Fruit fly (Drosophila melanogaster) ovary, adult (tissue): Measurements from ENCODE around the gene CG18178.
A peak's percentile ranks its signal among the peaks of the same experiment; 100 is the strongest.

Source experiments
- CG17801 ChIP-seq: fragments of 200-800 bp; optimal IDR thresholded peaks from 2 replicates; lab custom pipeline; 2019; ENCODE audit warnings: missing biosample characterization, mild to moderate bottlenecking, missing genetic modification characterization, moderate library complexity; ENCODE audit not compliant: partially characterized antibody

Gene CG18178

DNA sequence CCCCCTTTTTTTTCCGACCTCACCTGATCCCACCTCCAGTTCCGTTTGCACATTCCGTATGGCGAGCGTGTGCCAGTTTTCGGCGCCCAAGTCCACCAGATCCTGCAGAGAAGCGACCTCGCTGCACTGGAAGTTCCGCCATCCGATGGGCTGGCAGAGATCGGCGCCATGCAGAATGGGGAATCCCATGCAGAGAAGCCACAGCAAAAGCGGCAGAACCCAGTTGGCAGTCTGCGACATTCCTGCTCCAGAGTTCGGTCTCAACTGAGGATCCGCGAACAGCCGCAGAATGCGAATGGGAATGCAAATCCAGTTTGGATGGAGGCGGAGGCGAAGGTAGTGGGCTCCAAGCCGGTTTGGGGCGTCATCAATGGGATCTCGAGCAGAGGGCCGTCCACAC is 14.6 kb upstream of the CG18178 start, which contains the start of gene CG6749:
CG6749 (minus strand) TSS at position 245 of the 400 bp plus-strand sequence.
- TF ChIP-seq CG17801 (GFP tag; lab: Kevin White, UChicago), result no peak

- no peak for TF ChIP-seq CG17801 (GFP tag; lab: Kevin White, UChicago)
These were observed 11.0 kb upstream of the CG18178 start, which contains the start of gene ATPsynB for dm6 chr3L:9729795-9730421. ATPsynB (plus strand) TSS chr3L:9729999.

dm6 chr3L:9726707-9727106 is 7.8 kb upstream of the CG18178 start, which contains the start of gene Naa60:
Naa60 (plus strand) TSS chr3L:9726895.
- peak; percentile 28 for TF ChIP-seq CG17801 (GFP tag; lab: Kevin White, UChicago)

dm6 chr3L:9723108-9723507 is 4.2 kb upstream of the CG18178 start, which contains the start of the genes nbs and defl:
nbs (minus strand) TSS chr3L:9723194.
defl (plus strand) TSS chr3L:9723423.
- peak; percentile 63 for TF ChIP-seq CG17801 (GFP tag; lab: Kevin White, UChicago)

- no peak for TF ChIP-seq CG17801 (GFP tag; lab: Kevin White, UChicago)
These were observed 1.2 kb upstream of the CG18178 start for dm6 chr3L:9720102-9720501.

dm6 chr3L:9717839-9718238 is 1.1 kb downstream of the CG18178 start:
- no peak for TF ChIP-seq CG17801 (GFP tag; lab: Kevin White, UChicago)

DNA sequence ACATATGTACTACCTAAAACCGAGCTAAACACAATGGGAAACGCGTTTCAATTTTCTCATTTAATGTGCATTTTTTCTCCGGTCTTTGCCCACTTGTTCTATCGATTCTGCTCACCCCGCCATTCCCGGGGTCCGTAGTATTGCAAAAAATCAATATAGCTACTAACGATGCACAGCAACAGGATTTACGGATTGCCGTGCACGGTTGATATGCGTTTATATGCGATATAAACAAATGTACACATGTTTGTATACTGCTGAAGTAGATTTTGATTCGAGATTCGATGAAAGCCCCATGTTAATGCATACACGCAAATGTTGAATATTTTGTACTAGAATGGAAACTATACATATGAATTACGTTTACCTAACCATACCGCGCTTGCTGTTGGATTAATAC is 1.8 kb downstream of the CG18178 start:
- TF ChIP-seq CG17801 (GFP tag; lab: Kevin White, UChicago), result no peak

DNA sequence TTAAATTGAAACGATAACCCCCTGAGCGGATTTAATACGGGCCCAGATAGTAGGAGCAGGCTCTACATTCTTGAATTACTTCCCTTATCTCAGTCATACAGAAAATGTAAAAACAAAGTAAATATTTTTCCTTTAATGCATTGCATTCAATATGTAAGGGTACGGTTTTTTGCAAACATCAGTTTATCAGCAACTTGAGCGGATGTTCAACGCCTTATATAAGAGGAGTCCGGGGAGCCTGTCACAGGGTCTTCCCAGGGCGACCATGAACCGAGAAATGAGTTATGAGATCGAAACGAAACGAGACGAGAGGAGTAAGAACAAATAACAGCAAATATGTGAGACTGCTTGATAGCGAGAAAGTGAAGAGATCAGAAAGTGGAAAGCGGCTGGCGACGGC is 2.3 kb downstream of the CG18178 start:
- TF ChIP-seq CG17801 (GFP tag; lab: Kevin White, UChicago), result no peak

DNA sequence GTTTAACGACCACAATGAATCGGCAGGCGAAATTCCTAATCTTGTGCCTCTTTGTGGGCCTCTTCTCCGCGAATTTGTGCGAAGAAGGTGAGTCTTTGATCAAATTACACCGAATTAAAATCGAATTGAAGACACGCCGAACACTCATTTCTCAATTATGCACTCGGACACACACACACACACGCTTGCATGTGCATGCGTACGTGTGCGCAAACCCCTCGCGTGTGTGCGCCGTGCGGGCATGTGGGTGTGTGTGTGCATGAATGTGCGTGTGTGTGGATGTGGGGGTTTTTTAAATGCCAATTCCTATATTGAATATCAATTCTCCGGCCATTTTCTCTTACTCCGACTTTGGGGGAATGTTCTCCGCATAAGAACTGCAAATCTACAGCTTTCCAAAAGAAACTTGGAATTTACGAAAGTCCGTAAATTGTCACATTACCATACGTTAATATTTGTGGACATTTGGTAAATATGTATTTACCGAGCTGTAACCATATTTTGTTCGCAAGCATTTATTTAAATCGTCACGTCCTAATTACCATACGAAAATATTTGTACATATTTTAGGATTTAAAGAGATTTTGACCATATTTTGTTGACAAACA is 4.3 kb downstream of the CG18178 start:
- no peak for TF ChIP-seq CG17801 (GFP tag; lab: Kevin White, UChicago)

DNA sequence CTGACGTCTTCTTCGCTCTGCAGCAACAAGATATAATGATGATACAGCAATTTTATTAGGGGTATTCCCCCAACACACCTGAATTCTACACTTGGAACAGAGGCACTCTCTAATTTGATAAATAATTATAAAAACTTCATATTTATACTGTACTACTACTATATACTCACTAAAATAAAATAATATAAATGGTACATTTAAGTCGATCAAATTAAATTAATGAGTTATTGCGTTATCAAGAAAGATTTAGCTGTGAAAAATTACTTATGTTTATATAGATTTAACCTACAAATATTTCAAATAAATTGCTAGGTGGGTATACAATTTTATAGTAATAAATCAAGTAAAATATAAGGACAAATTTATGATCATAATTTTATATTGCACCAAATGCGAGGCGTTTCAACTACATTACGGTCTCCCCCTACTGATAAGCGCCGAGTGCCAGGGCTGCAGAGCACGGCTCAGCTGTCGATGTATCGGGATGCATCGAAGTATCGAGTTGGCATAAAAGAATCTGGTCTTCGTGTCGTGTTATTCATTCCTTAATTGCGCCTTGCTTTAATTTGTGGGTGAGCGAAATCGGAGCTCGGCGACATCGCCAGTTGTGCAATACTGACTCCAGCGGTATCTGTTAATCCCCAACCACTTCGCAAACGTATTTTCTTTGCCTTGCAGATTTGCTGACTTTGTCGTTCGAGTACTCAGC is 5.0 kb downstream of the CG18178 start, which contains the start of gene vsg:
vsg (plus strand) TSS at position 497 of the 709 bp plus-strand sequence.
- TF ChIP-seq CG17801 (GFP tag; lab: Kevin White, UChicago), result peak; percentile 66

DNA sequence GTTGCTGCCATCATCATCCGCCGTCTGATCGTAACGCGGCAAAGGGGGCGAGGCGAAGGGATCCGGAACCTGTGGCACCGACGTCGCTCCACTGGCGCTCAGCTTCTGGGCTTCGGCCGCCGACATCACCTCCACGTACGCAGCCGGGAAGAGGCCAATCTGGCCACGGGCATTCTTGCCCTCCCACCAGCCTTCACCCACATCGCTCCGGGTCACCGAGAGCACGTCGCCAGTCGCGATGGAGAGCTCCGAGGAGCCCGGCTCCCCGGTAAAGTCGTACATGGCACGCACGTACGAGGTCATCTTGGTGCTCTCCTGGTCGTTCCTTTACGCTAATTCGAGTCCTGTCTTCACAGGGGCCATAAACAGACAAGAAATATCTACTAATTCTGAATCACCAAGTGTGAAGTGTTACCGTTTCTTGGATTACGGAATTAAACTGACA is 5.5 kb downstream of the CG18178 start, which contains the start of gene SH3PX1:
SH3PX1 (minus strand) TSS at position 445 of the 445 bp plus-strand sequence.
- TF ChIP-seq CG17801 (GFP tag; lab: Kevin White, UChicago), result no peak

DNA sequence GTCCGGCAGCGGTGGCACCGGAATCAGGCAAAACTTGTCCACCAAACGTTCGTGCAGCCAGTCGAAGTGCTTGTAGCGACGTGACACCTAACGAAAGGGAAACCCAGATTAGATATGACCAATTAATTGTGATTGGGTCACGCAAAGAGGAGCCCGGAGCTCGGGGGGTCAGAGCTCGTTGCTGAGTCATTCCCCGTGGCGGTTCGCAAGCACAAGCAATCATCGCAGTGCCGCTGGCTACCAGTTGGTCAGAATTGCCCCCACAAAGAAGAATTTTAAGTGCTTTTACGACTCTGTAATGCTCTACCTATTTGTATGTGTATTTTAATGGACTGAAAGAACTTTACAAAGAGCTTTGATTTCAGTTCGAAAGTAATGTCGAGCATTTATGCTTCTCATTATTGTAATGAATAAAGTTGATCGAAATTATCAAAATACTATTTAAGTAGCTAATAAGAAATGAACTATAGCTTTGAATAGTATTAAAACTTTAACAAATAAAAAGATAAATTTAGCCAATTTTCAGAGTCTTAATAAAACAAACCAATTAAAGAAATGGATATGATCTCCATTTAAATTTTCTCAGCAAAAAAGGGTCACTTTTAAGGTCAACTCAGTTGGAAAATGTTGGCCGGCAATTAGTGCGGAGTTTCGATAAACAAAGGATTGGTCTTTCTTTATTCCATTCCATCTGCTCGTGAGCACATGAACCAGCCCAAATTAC is 6.7 kb downstream of the CG18178 start:
- TF ChIP-seq CG17801 (GFP tag; lab: Kevin White, UChicago), result no peak

DNA sequence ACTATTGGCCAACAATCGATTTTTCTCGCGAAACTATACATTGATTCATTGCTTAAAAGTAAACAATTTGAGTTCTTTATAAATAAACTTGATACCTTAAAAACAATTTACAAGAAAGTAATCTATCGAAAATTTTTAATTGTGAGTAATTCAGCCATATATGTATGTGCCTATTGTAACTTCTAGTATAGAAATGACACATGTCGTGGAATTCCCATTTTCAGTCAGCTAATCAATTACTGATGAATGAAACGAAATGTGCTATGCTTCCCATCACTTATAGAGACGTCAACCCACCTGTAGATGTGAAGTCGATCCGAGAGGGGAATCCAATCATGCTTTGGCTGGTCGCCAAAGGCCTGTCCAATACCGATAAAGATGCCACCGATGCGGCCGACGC is 7.7 kb downstream of the CG18178 start:
- no peak for TF ChIP-seq CG17801 (GFP tag; lab: Kevin White, UChicago)

- no peak for TF ChIP-seq CG17801 (GFP tag; lab: Kevin White, UChicago)
These were observed 10.1 kb downstream of the CG18178 start for dm6 chr3L:9708797-9709196.
